Worm (Caenorhabditis elegans) whole organism, L2 larva: ENCODE measurements around the gene F08F8.6.
A peak's percentile ranks its signal among the peaks of the same experiment; 100 is the strongest.

Experiments
- C34F6.9 ChIP-seq: fragments of 150-350 bp; optimal IDR thresholded peaks from 2 replicates; lab custom pipeline; 2014; ENCODE audit warnings: missing biosample characterization, missing genetic modification characterization
- F13H6.1 ChIP-seq: sonication (generic microtip); optimal IDR thresholded peaks from 2 replicates; lab custom pipeline; 2016; ENCODE audit warnings: missing genetic modification characterization, missing compliant biosample characterization
- R02D3.7 ChIP-seq: fragments of 150-350 bp; optimal IDR thresholded peaks from 2 replicates; lab custom pipeline; 2014; ENCODE audit warnings: missing biosample characterization, missing genetic modification characterization
- Y55F3AM.14 ChIP-seq: fragments of 200-800 bp; sonication (Bioruptor generic); optimal IDR thresholded peaks from 2 replicates; lab custom pipeline; 2018; ENCODE audit warnings: mild to moderate bottlenecking, missing genetic modification characterization, missing compliant biosample characterization
- ZK546.5 ChIP-seq: sonication (generic microtip); optimal IDR thresholded peaks from 2 replicates; lab custom pipeline; 2017; ENCODE audit warnings: missing biosample characterization, missing genetic modification characterization
- alr-1 ChIP-seq: fragments of 150-350 bp; optimal IDR thresholded peaks from 2 replicates; lab custom pipeline; 2014; ENCODE audit warnings: missing biosample characterization, missing genetic modification characterization
- aly-2 ChIP-seq: fragments of 150-350 bp; optimal IDR thresholded peaks from 2 replicates; lab custom pipeline; 2014; ENCODE audit warnings: missing biosample characterization, missing genetic modification characterization
- ama-1 ChIP-seq: fragments of 150-350 bp; optimal IDR thresholded peaks from 2 replicates; lab custom pipeline; 2018; ENCODE audit warnings: inconsistent platforms
- blmp-1 ChIP-seq: sonication (generic microtip); optimal IDR thresholded peaks from 2 replicates; lab custom pipeline; 2017; ENCODE audit warnings: missing genetic modification characterization, mild to moderate bottlenecking, missing compliant biosample characterization, antibody characterized with exemption, moderate library complexity; ENCODE audit not compliant: insufficient read depth
- ceh-16 ChIP-seq: fragments of 150-350 bp; optimal IDR thresholded peaks from 2 replicates; lab custom pipeline; 2014; ENCODE audit warnings: missing biosample characterization, missing genetic modification characterization
- ceh-82 ChIP-seq: fragments of 150-350 bp; optimal IDR thresholded peaks from 2 replicates; lab custom pipeline; 2014; ENCODE audit warnings: missing biosample characterization, missing genetic modification characterization
- crh-2 ChIP-seq: sonication (generic microtip); optimal IDR thresholded peaks from 2 replicates; lab custom pipeline; 2017; ENCODE audit warnings: missing biosample characterization, missing genetic modification characterization
- dmd-4 ChIP-seq: sonication (generic microtip); optimal IDR thresholded peaks from 2 replicates; lab custom pipeline; 2017; ENCODE audit warnings: missing biosample characterization, missing genetic modification characterization
- egl-27 ChIP-seq: sonication (generic microtip); optimal IDR thresholded peaks from 3 replicates; lab custom pipeline; 2017; ENCODE audit warnings: missing biosample characterization, missing genetic modification reagents, missing genetic modification characterization
- elt-1 ChIP-seq: fragments of 150-350 bp; optimal IDR thresholded peaks from 2 replicates; lab custom pipeline; 2014; ENCODE audit warnings: missing biosample characterization, missing genetic modification characterization
- elt-3 ChIP-seq: sonication (generic microtip); optimal IDR thresholded peaks from 2 replicates; lab custom pipeline; 2017; ENCODE audit warnings: missing biosample characterization, missing genetic modification characterization
- fos-1 ChIP-seq: fragments of 150-350 bp; optimal IDR thresholded peaks from 2 replicates; lab custom pipeline; 2014; ENCODE audit warnings: missing biosample characterization, missing genetic modification characterization
- gmeb-1 ChIP-seq: fragments of 150-350 bp; optimal IDR thresholded peaks from 2 replicates; lab custom pipeline; 2014; ENCODE audit warnings: missing biosample characterization, missing genetic modification characterization
- lin-11 ChIP-seq: fragments of 150-350 bp; sonication (generic microtip); optimal IDR thresholded peaks from 2 replicates; lab custom pipeline; 2014; ENCODE audit warnings: missing biosample characterization, missing genetic modification characterization, inconsistent platforms, mixed read lengths
- lin-13 ChIP-seq: fragments of 150-350 bp; optimal IDR thresholded peaks from 2 replicates; lab custom pipeline; 2014; ENCODE audit warnings: missing biosample characterization, missing genetic modification reagents, missing genetic modification characterization
- lin-39 ChIP-seq: fragments of 150-350 bp; optimal IDR thresholded peaks from 2 replicates; lab custom pipeline; 2014; ENCODE audit warnings: missing biosample characterization, missing genetic modification reagents, missing genetic modification characterization
- lsy-2 ChIP-seq, 2 experiments: fragments of 150-350 bp in 1 of 2; sonication (generic microtip) in 1 of 2; optimal IDR thresholded peaks; 2 replicates each; lab custom pipeline; 2014 to 2017; ENCODE audit warnings: missing biosample characterization in 2 of 2, missing genetic modification characterization in 2 of 2
- mab-5 ChIP-seq: fragments of 150-350 bp; optimal IDR thresholded peaks from 2 replicates; lab custom pipeline; 2014; ENCODE audit warnings: missing biosample characterization, missing genetic modification characterization
- mbf-1 ChIP-seq: sonication (generic microtip); optimal IDR thresholded peaks from 2 replicates; lab custom pipeline; 2017; ENCODE audit warnings: missing biosample characterization, missing genetic modification characterization
- mdl-1 ChIP-seq, 2 experiments: fragments of 150-350 bp in 1 of 2; sonication (generic microtip) in 1 of 2; optimal IDR thresholded peaks; 2 replicates each; lab custom pipeline; 2017; ENCODE audit warnings: missing biosample characterization in 2 of 2, missing genetic modification characterization in 2 of 2
- nhr-10 ChIP-seq: sonication (generic microtip); optimal IDR thresholded peaks from 2 replicates; lab custom pipeline; 2017; ENCODE audit warnings: missing biosample characterization, missing genetic modification characterization
- nhr-11 ChIP-seq: fragments of 150-350 bp; optimal IDR thresholded peaks from 2 replicates; lab custom pipeline; 2014; ENCODE audit warnings: missing biosample characterization, missing genetic modification characterization
- nhr-12 ChIP-seq: fragments of 150-350 bp; optimal IDR thresholded peaks from 2 replicates; lab custom pipeline; 2014; ENCODE audit warnings: missing biosample characterization, missing genetic modification characterization
- nhr-129 ChIP-seq: fragments of 150-350 bp; optimal IDR thresholded peaks from 2 replicates; lab custom pipeline; 2014; ENCODE audit warnings: missing biosample characterization, missing genetic modification characterization
- nhr-21 ChIP-seq: fragments of 150-350 bp; optimal IDR thresholded peaks from 2 replicates; lab custom pipeline; 2014; ENCODE audit warnings: missing biosample characterization, missing genetic modification characterization
- nhr-23 ChIP-seq: fragments of 150-350 bp; optimal IDR thresholded peaks from 2 replicates; lab custom pipeline; 2014; ENCODE audit warnings: missing biosample characterization, missing genetic modification reagents, missing genetic modification characterization
- nhr-237 ChIP-seq: fragments of 150-350 bp; optimal IDR thresholded peaks from 2 replicates; lab custom pipeline; 2014; ENCODE audit warnings: missing biosample characterization, missing genetic modification characterization
- nhr-25 ChIP-seq: fragments of 150-350 bp; sonication (generic microtip); optimal IDR thresholded peaks from 3 replicates; lab custom pipeline; 2014; ENCODE audit warnings: missing biosample characterization, missing genetic modification characterization
- nhr-6 ChIP-seq: fragments of 150-350 bp; optimal IDR thresholded peaks from 2 replicates; lab custom pipeline; 2014; ENCODE audit warnings: missing biosample characterization, missing genetic modification characterization
- nhr-77 ChIP-seq: fragments of 150-350 bp; optimal IDR thresholded peaks from 2 replicates; lab custom pipeline; 2014; ENCODE audit warnings: missing biosample characterization, missing genetic modification characterization
- peb-1 ChIP-seq: fragments of 150-350 bp; optimal IDR thresholded peaks from 2 replicates; lab custom pipeline; 2014; ENCODE audit warnings: missing biosample characterization, missing genetic modification characterization
- sem-4 ChIP-seq: fragments of 150-350 bp; optimal IDR thresholded peaks from 2 replicates; lab custom pipeline; 2014; ENCODE audit warnings: missing biosample characterization, missing genetic modification reagents, missing genetic modification characterization
- skn-1 ChIP-seq: sonication (generic microtip); optimal IDR thresholded peaks from 2 replicates; lab custom pipeline; 2017; ENCODE audit warnings: missing biosample characterization, missing genetic modification characterization
- sma-3 ChIP-seq: sonication (generic microtip); optimal IDR thresholded peaks from 2 replicates; lab custom pipeline; 2016; ENCODE audit warnings: missing genetic modification reagents, missing genetic modification characterization, missing compliant biosample characterization
- sma-9 ChIP-seq, 2 experiments: fragments of 150-350 bp in 1 of 2; sonication (generic microtip) in 1 of 2; optimal IDR thresholded peaks; 2 replicates each; lab custom pipeline; 2014 to 2016; ENCODE audit warnings: missing genetic modification characterization in 2 of 2, mild to moderate bottlenecking in 1 of 2, missing biosample characterization in 1 of 2, missing compliant biosample characterization in 1 of 2, missing genetic modification reagents in 1 of 2, moderate library complexity in 1 of 2
- snpc-4 ChIP-seq: fragments of 150-350 bp; optimal IDR thresholded peaks from 2 replicates; lab custom pipeline; 2014; ENCODE audit warnings: missing biosample characterization, missing genetic modification characterization
- unc-39 ChIP-seq: fragments of 150-350 bp; optimal IDR thresholded peaks from 2 replicates; lab custom pipeline; 2014; ENCODE audit warnings: missing biosample characterization, missing genetic modification characterization
- unc-55 ChIP-seq: fragments of 150-350 bp; sonication (generic microtip); optimal IDR thresholded peaks from 3 replicates; lab custom pipeline; 2014; ENCODE audit warnings: missing biosample characterization, missing genetic modification reagents, missing genetic modification characterization
- unc-62 ChIP-seq: fragments of 150-350 bp; optimal IDR thresholded peaks from 2 replicates; lab custom pipeline; 2014; ENCODE audit warnings: missing biosample characterization, missing genetic modification reagents, missing genetic modification characterization
- zag-1 ChIP-seq: fragments of 150-350 bp; optimal IDR thresholded peaks from 2 replicates; lab custom pipeline; 2014; ENCODE audit warnings: missing biosample characterization, missing genetic modification characterization
- ztf-1 ChIP-seq: fragments of 200-800 bp; sonication (Bioruptor generic); conservative IDR thresholded peaks from 2 replicates; pipeline ENCODE4 v1.3.6; 2022; ENCODE audit warnings: missing genetic modification characterization, missing compliant biosample characterization
- ztf-11 ChIP-seq: sonication (generic microtip); optimal IDR thresholded peaks from 2 replicates; lab custom pipeline; 2017; ENCODE audit warnings: missing biosample characterization, missing genetic modification characterization
- ztf-4 ChIP-seq: fragments of 150-350 bp; optimal IDR thresholded peaks from 2 replicates; lab custom pipeline; 2014; ENCODE audit warnings: missing biosample characterization, missing genetic modification characterization

The F08F8.6 gene

DNA sequence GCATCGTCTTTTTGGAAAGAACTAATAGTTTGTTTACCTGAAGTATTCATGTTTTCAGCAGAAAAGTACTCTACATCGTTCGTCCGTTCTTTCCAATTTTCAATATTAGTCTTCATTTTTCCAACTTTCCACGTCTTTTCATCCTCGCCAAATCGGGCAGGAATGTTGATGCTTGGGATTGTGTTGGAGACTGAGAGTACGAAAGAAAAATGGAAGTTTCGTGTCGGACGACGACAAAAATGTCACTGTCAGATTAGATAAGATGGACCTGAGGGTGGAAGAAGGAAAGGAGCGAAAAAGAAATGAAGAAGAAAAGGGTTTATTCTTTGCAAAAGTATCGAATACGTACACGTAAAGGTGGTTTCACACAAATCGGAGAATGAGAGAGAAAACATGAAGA lies 45.4 kb upstream of the F08F8.6 start:
- TF ChIP-seq ztf-1, result no peak
- no peak for TF ChIP-seq egl-27 (tag; lab: Kevin White, UChicago)
- TF ChIP-seq elt-1 (tag; lab: Kevin White, UChicago), result no peak
- TF ChIP-seq nhr-21 (tag; lab: Kevin White, UChicago), result peak; percentile 22
- peak; percentile 16 for TF ChIP-seq blmp-1
- TF ChIP-seq nhr-25 (tag; lab: Kevin White, UChicago), result peak; percentile 29
- peak; percentile 14 for TF ChIP-seq sma-9 (GFP tag; optimal IDR thresholded peaks at IDR 0.05; lab: Kevin White, UChicago)
- TF ChIP-seq sma-9 (tag; optimal IDR thresholded peaks at IDR 0.05; lab: Kevin White, UChicago), result no peak
- peak; percentile 55 for TF ChIP-seq ama-1 (lab: Kevin White, UChicago)
- peak; percentile 13 for TF ChIP-seq ceh-16 (tag; lab: Kevin White, UChicago)
- TF ChIP-seq, all 48 proteins: peak for 6

ce11 chrIII:7299466-7299865 lies 44.0 kb upstream of the F08F8.6 start, which contains the start of the genes B0361.14 and B0361.9:
B0361.14 (minus strand) TSS chrIII:7299531.
B0361.9 (minus strand) TSS chrIII:7299631.
- no peak for TF ChIP-seq lin-11 (tag; lab: Kevin White, UChicago)
- peak; percentile 37 for TF ChIP-seq sma-9 (GFP tag; optimal IDR thresholded peaks at IDR 0.05; lab: Kevin White, UChicago)
- no peak for TF ChIP-seq sma-9 (tag; optimal IDR thresholded peaks at IDR 0.05; lab: Kevin White, UChicago)
- no peak for TF ChIP-seq nhr-6
- TF ChIP-seq nhr-10 (tag; lab: Kevin White, UChicago), result no peak
- TF ChIP-seq unc-55 (GFP tag; lab: Kevin White, UChicago), result no peak
- no peak for TF ChIP-seq gmeb-1
- no peak for TF ChIP-seq unc-39
- no peak for TF ChIP-seq ztf-4 (tag; lab: Kevin White, UChicago)
- no peak for TF ChIP-seq elt-3
- TF ChIP-seq sma-3 (GFP tag; lab: Kevin White, UChicago), result no peak
- no peak for TF ChIP-seq elt-1 (tag; lab: Kevin White, UChicago)
- TF ChIP-seq skn-1 (tag; lab: Kevin White, UChicago), result no peak
- peak; percentile 55 for TF ChIP-seq nhr-25 (tag; lab: Kevin White, UChicago)
- peak; percentile 14 for TF ChIP-seq fos-1 (tag; lab: Kevin White, UChicago)
- no peak for TF ChIP-seq aly-2
- peak; percentile 45 for TF ChIP-seq blmp-1
- no peak for TF ChIP-seq ceh-82 (tag; lab: Kevin White, UChicago)
- TF ChIP-seq ztf-1, result no peak
- TF ChIP-seq nhr-12 (tag; lab: Kevin White, UChicago), result no peak
- no peak for TF ChIP-seq zag-1 (tag; lab: Kevin White, UChicago)
- no peak for TF ChIP-seq lin-13 (GFP tag; lab: Kevin White, UChicago)
- no peak for TF ChIP-seq lsy-2 (tag; optimal IDR thresholded peaks at IDR 0.05; lab: Kevin White, UChicago)
- no peak for TF ChIP-seq dmd-4 (tag; lab: Kevin White, UChicago)
- no peak for TF ChIP-seq lin-39 (tag; lab: Kevin White, UChicago)
- TF ChIP-seq mbf-1, result no peak
- TF ChIP-seq R02D3.7 (tag; lab: Kevin White, UChicago), result no peak
- peak in 1 of 2 experiments; percentile 17 for TF ChIP-seq mdl-1 (tag; optimal IDR thresholded peaks at IDR 0.05; lab: Kevin White, UChicago)
- no peak for TF ChIP-seq C34F6.9 (tag; lab: Kevin White, UChicago)
- TF ChIP-seq nhr-237 (tag; lab: Kevin White, UChicago), result no peak
- TF ChIP-seq nhr-23 (tag; lab: Kevin White, UChicago), result no peak
- no peak for TF ChIP-seq nhr-11 (tag; lab: Kevin White, UChicago)
- no peak for TF ChIP-seq crh-2
- TF ChIP-seq Y55F3AM.14 (GFP tag; lab: Kevin White, UChicago), result no peak
- TF ChIP-seq sem-4 (tag; lab: Kevin White, UChicago), result no peak
- TF ChIP-seq unc-62 (GFP tag; lab: Kevin White, UChicago), result no peak
- no peak for TF ChIP-seq peb-1 (tag; lab: Kevin White, UChicago)
- TF ChIP-seq ama-1 (lab: Kevin White, UChicago), result peak; percentile 41
- no peak for TF ChIP-seq nhr-129 (tag; lab: Kevin White, UChicago)
- no peak for TF ChIP-seq nhr-77 (tag; lab: Kevin White, UChicago)
- TF ChIP-seq alr-1 (tag; lab: Kevin White, UChicago), result no peak
- no peak for TF ChIP-seq F13H6.1 (tag; lab: Kevin White, UChicago)
- no peak for TF ChIP-seq ztf-11 (tag; lab: Kevin White, UChicago)
- no peak for TF ChIP-seq mab-5 (tag; lab: Kevin White, UChicago)
- no peak for TF ChIP-seq snpc-4 (tag; lab: Kevin White, UChicago)
- no peak for TF ChIP-seq egl-27 (tag; lab: Kevin White, UChicago)
- no peak for TF ChIP-seq ZK546.5 (tag; lab: Kevin White, UChicago)
- TF ChIP-seq ceh-16 (tag; lab: Kevin White, UChicago), result peak; percentile 61
- no peak for TF ChIP-seq nhr-21 (tag; lab: Kevin White, UChicago)
